Fruit fly (Drosophila melanogaster) whole organism, prepupa: Measurements from ENCODE around the gene Gad1.

ENCODE experiments used
- CG10631 ChIP-seq: fragments of 200-800 bp; sonication (Bioruptor generic); optimal IDR thresholded peaks from 2 replicates; lab custom pipeline; 2016; ENCODE audit warnings: missing biosample characterization, missing genetic modification characterization
- CG6808 ChIP-seq: fragments of 200-800 bp; sonication (Bioruptor generic); optimal IDR thresholded peaks from 3 replicates; lab custom pipeline; 2017; ENCODE audit warnings: missing biosample characterization, missing genetic modification characterization, mild to moderate bottlenecking, moderate library complexity, missing genetic modification reagents
- Met ChIP-seq: fragments of 200-800 bp; sonication (Bioruptor generic); optimal IDR thresholded peaks from 3 replicates; lab custom pipeline; 2016; ENCODE audit warnings: missing biosample characterization, missing genetic modification characterization
- OdsH ChIP-seq: fragments of 200-800 bp; sonication (Bioruptor generic); optimal IDR thresholded peaks from 3 replicates; lab custom pipeline; 2016; ENCODE audit warnings: missing biosample characterization, missing genetic modification characterization

DNA sequence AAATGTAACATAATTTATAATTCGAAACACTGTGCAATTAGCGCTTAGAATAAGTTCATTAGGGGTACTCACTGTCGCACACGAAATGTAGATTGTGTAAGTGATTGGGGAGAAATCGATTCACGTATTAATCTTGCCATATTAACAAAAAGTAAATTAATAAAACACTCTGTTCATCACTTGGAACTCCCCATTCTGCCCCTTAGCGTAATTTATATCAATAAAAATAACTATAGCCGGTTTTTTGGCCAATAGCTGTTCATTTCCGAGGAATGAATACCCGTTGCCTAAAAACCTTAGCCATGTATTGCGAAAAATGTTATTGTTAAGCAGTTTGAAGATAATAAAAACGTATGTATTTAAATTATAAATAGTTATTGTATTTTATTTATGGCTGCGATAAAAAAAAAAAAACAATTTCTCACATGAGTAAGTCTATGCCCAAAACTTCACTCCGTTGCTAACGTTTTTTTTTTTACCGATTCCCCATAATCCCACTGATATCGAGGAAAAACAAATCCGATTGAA is 29.2 kb downstream of the Gad1 start, which contains the start of gene Ugt305A1:
- no peak for TF ChIP-seq CG6808
- no peak for TF ChIP-seq Met
- no peak for TF ChIP-seq OdsH (GFP tag; lab: Kevin White, UChicago)
- TF ChIP-seq CG10631 (GFP tag; lab: Kevin White, UChicago), result no peak
